Worm (Caenorhabditis elegans): Measurements from ENCODE around the gene ZC13.2.

Gene ZC13.2

ce11 chrX:871957-872715, 8.3 kb upstream of the ZC13.2 start, which contains the start of gene F56F10.1:
TSS of gene F56F10.1 (plus strand) at chrX:872603.
- no peak for TF ChIP-seq sem-2 (GFP tag; optimal IDR thresholded peaks at IDR 0.05)
- no peak for TF ChIP-seq flh-1 (GFP tag; optimal IDR thresholded peaks at IDR 0.05)
- no peak for TF ChIP-seq tbx-8 (GFP tag; optimal IDR thresholded peaks at IDR 0.05)

- TF ChIP-seq ceh-83 (GFP tag; optimal IDR thresholded peaks at IDR 0.05) = no peak
- TF ChIP-seq tbx-8 (GFP tag; optimal IDR thresholded peaks at IDR 0.05) = no peak
- no peak for TF ChIP-seq lin-32 (GFP tag; optimal IDR thresholded peaks at IDR 0.05)
- TF ChIP-seq unc-62 (GFP tag; optimal IDR thresholded peaks at IDR 0.05) = no peak
- TF ChIP-seq elt-1 (tag; optimal IDR thresholded peaks at IDR 0.05; ENCODE audit: borderline replicate concordance, insufficient read depth) = no peak
- no peak for TF ChIP-seq ham-2 (GFP tag; optimal IDR thresholded peaks at IDR 0.05)
- TF ChIP-seq mls-2 (tag; optimal IDR thresholded peaks at IDR 0.05) = no peak
- TF ChIP-seq mep-1 (tag; optimal IDR thresholded peaks at IDR 0.05) = no peak
- no peak for TF ChIP-seq lin-13 (tag; optimal IDR thresholded peaks at IDR 0.05)
- TF ChIP-seq nhr-237 (tag; optimal IDR thresholded peaks at IDR 0.05) = no peak
- TF ChIP-seq elt-3 (tag; optimal IDR thresholded peaks at IDR 0.05) = no peak
- TF ChIP-seq unc-120 (tag; optimal IDR thresholded peaks at IDR 0.05; ENCODE audit: poor library complexity, severe bottlenecking) = no peak
Observed at ce11 chrX:873634-874033, 6.8 kb upstream of the ZC13.2 start.

ce11 chrX:876935-877334, 3.5 kb upstream of the ZC13.2 start, which contains the start of gene ZC13.1:
TSS of gene ZC13.1 (plus strand) at chrX:877239.
- no peak for TF ChIP-seq ceh-39 (tag; optimal IDR thresholded peaks at IDR 0.05)
- no peak for TF ChIP-seq ztf-11 (tag; optimal IDR thresholded peaks at IDR 0.05)
- TF ChIP-seq drap-1 (GFP tag; optimal IDR thresholded peaks at IDR 0.05) = peak; percentile 49
- TF ChIP-seq mep-1 (tag; optimal IDR thresholded peaks at IDR 0.05) = peak; percentile 94
- no peak for TF ChIP-seq bed-3 (GFP tag; optimal IDR thresholded peaks at IDR 0.05)
- TF ChIP-seq nhr-237 (tag; optimal IDR thresholded peaks at IDR 0.05) = peak; percentile 32
- no peak for TF ChIP-seq tbx-8 (GFP tag; optimal IDR thresholded peaks at IDR 0.05)
- no peak for TF ChIP-seq unc-39 (tag; optimal IDR thresholded peaks at IDR 0.05)
- TF ChIP-seq hlh-1 (tag; optimal IDR thresholded peaks at IDR 0.05) = peak; percentile 70
- TF ChIP-seq blmp-1 (tag; optimal IDR thresholded peaks at IDR 0.05) = peak; percentile 83
- no peak for TF ChIP-seq zip-8 (tag; optimal IDR thresholded peaks at IDR 0.05)
- TF ChIP-seq flh-1 (GFP tag; optimal IDR thresholded peaks at IDR 0.05) = no peak
- TF ChIP-seq elt-1 (tag; optimal IDR thresholded peaks at IDR 0.05; ENCODE audit: borderline replicate concordance, insufficient read depth) = no peak
- no peak for TF ChIP-seq mab-5 (tag; optimal IDR thresholded peaks at IDR 0.05)
- no peak for TF ChIP-seq snpc-4 (tag; optimal IDR thresholded peaks at IDR 0.05)
- no peak for TF ChIP-seq M03D4.4 (tag; optimal IDR thresholded peaks at IDR 0.05)
- no peak for TF ChIP-seq ces-1 (GFP tag; optimal IDR thresholded peaks at IDR 0.05)
- peak; percentile 38 for TF ChIP-seq cnd-1 (tag; optimal IDR thresholded peaks at IDR 0.05)
- TF ChIP-seq ceh-43 (GFP tag; optimal IDR thresholded peaks at IDR 0.05) = no peak
- TF ChIP-seq sem-2 (GFP tag; optimal IDR thresholded peaks at IDR 0.05) = peak; percentile 2
- no peak for TF ChIP-seq nhr-12 (tag; optimal IDR thresholded peaks at IDR 0.05)
- no peak for TF ChIP-seq ceh-83 (GFP tag; optimal IDR thresholded peaks at IDR 0.05)
- TF ChIP-seq lin-13 (tag; optimal IDR thresholded peaks at IDR 0.05) = peak; percentile 66
- TF ChIP-seq elt-3 (tag; optimal IDR thresholded peaks at IDR 0.05) = no peak
- no peak for TF ChIP-seq lin-32 (GFP tag; optimal IDR thresholded peaks at IDR 0.05)
- peak; percentile 89 for TF ChIP-seq pha-4 (tag; optimal IDR thresholded peaks at IDR 0.05)
- peak; percentile 43 for TF ChIP-seq unc-62 (GFP tag; optimal IDR thresholded peaks at IDR 0.05)
- peak; percentile 38 for TF ChIP-seq lsy-2 (tag; optimal IDR thresholded peaks at IDR 0.05)
- no peak for TF ChIP-seq nhr-28 (tag; optimal IDR thresholded peaks at IDR 0.05)
- TF ChIP-seq ham-2 (GFP tag; optimal IDR thresholded peaks at IDR 0.05) = peak; percentile 12
- peak; percentile 58 for TF ChIP-seq mls-2 (tag; optimal IDR thresholded peaks at IDR 0.05)
- peak; percentile 60 for TF ChIP-seq sptf-1 (tag; optimal IDR thresholded peaks at IDR 0.05)
- peak; percentile 57 for TF ChIP-seq unc-120 (tag; optimal IDR thresholded peaks at IDR 0.05; ENCODE audit: poor library complexity, severe bottlenecking)
- peak; percentile 37 for TF ChIP-seq nhr-2 (tag; optimal IDR thresholded peaks at IDR 0.05)
- TF ChIP-seq nhr-76 (tag; optimal IDR thresholded peaks at IDR 0.05) = no peak
